Worm (Caenorhabditis elegans) whole organism, L4 larva: ENCODE results near the gene eif-3.G.

Source experiments
- aly-2 ChIP-seq: sonication (generic microtip); optimal IDR thresholded peaks from 2 replicates; lab custom pipeline; 2018; ENCODE audit warnings: missing biosample characterization, missing genetic modification characterization
- ama-1 ChIP-seq: fragments of 150-350 bp; optimal IDR thresholded peaks from 2 replicates; lab custom pipeline; 2014; ENCODE audit warnings: inconsistent platforms, mixed read lengths
- ceh-82 ChIP-seq: sonication (generic microtip); optimal IDR thresholded peaks from 2 replicates; lab custom pipeline; 2017; ENCODE audit warnings: missing biosample characterization, missing genetic modification characterization
- lin-13 ChIP-seq: fragments of 150-350 bp; optimal IDR thresholded peaks from 2 replicates; lab custom pipeline; 2014; ENCODE audit warnings: missing biosample characterization, missing genetic modification reagents, missing genetic modification characterization
- lin-39 ChIP-seq: fragments of 150-350 bp; optimal IDR thresholded peaks from 2 replicates; lab custom pipeline; 2014; ENCODE audit warnings: missing biosample characterization, missing genetic modification reagents, missing genetic modification characterization
- mxl-3 ChIP-seq: fragments of 200-800 bp; sonication (Bioruptor generic); optimal IDR thresholded peaks from 2 replicates; lab custom pipeline; 2018; ENCODE audit warnings: mild to moderate bottlenecking, missing genetic modification characterization, missing compliant biosample characterization
- nhr-102 ChIP-seq: sonication (generic microtip); optimal IDR thresholded peaks from 2 replicates; lab custom pipeline; 2016; ENCODE audit warnings: mild to moderate bottlenecking, missing genetic modification characterization, moderate library complexity, missing compliant biosample characterization
- nhr-77 ChIP-seq: fragments of 150-350 bp; optimal IDR thresholded peaks from 2 replicates; lab custom pipeline; 2014; ENCODE audit warnings: missing biosample characterization, missing genetic modification characterization
- pha-4 ChIP-seq, 2 experiments: fragments of 150-350 bp in 1 of 2; fragments of 200-800 bp in 1 of 2; sonication (Bioruptor generic) in 1 of 2; IDR thresholded peaks in 1 of 2; optimal IDR thresholded peaks in 1 of 2; 2 replicates each; pipeline versions ENCODE4 v1.3.6 to Lab custom; 2014 to 2022; ENCODE audit warnings: missing genetic modification characterization in 2 of 2, missing genetic modification reagents in 2 of 2, missing biosample characterization in 1 of 2, missing compliant biosample characterization in 1 of 2
- snpc-4 ChIP-seq: fragments of 150-350 bp; optimal IDR thresholded peaks from 2 replicates; lab custom pipeline; 2014; ENCODE audit warnings: missing biosample characterization, missing genetic modification characterization
- unc-62 ChIP-seq, 3 experiments: fragments of 150-350 bp in 1 of 3; sonication (generic microtip); optimal IDR thresholded peaks in 2 of 3; peaks in 1 of 3; 1 replicate in 1 of 3; 2 replicates in 2 of 3; lab custom pipeline; 2014 to 2017; ENCODE audit warnings: missing biosample characterization in 3 of 3, missing genetic modification characterization in 3 of 3, missing genetic modification reagents in 3 of 3, missing genotype in 1 of 3

DNA sequence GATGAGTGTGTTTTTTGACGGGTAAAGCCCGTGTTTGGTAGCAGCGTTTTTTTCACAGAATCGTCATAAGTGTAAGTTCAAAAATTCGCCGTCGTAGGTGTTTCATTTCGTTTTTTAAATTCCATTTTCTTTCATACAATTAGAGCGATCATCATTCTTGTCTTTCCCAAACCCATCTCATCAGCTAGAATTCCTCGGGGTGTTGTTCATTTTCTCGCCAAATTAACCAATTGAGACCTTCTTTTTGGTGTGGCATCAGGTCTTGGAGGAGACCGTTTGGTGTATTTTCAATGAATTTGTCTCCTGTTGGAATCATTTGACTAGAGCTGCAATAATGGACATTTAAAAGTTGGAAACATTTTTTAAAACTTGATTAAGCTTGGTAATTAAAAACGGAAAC is 30.3 kb downstream of the eif-3.G start:
- no peak for TF ChIP-seq lin-13 (GFP tag; lab: Kevin White, UChicago)
- TF ChIP-seq pha-4 (GFP tag; IDR thresholded peaks at IDR 0.05; lab: Robert Waterston, UW) = no peak
- TF ChIP-seq pha-4 (tag; optimal IDR thresholded peaks at IDR 0.05; lab: Kevin White, UChicago) = no peak
- TF ChIP-seq ceh-82 = no peak
- TF ChIP-seq unc-62 (GFP tag; optimal IDR thresholded peaks at IDR 0.05 in 1 of 2; lab: Kevin White, UChicago) = peak in 1 of 2 experiments; percentile 91
- no peak for TF ChIP-seq unc-62 (tag; optimal IDR thresholded peaks at IDR 0.05; lab: Kevin White, UChicago)
- TF ChIP-seq aly-2 (tag; lab: Kevin White, UChicago) = no peak
- TF ChIP-seq nhr-102 = no peak
- no peak for TF ChIP-seq lin-39
- no peak for TF ChIP-seq ama-1
- TF ChIP-seq nhr-77 (tag; lab: Kevin White, UChicago) = no peak
- no peak for TF ChIP-seq snpc-4
- TF ChIP-seq mxl-3 = no peak
